Worm (Caenorhabditis elegans): ENCODE results near the gene F11E6.10.

Gene F11E6.10

DNA sequence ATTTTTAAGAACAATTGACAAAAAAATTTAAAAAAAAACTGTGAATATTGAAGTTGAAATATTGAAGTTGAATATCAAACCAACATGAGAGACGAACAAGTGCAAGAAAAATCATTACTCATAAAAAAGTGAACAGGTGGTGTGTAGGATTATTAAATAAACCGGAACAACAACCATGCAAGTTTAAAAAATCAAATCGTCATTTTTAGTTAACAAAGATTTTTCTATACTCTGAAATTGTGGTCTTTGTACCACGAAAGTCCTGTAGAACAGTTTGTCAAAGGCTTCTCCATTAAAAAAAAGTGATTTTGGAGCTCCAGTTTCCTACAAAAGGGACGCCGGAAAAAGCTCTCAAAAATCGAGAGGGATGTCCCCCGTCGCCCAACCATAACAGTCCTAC lies 23.0 kb downstream of the F11E6.10 start, which contains the start of gene C06A12.19:
Gene C06A12.19 (minus strand): TSS at position 101 of the 400 bp plus-strand sequence.
- TF ChIP-seq ama-1 (optimal IDR thresholded peaks at IDR 0.05) = no peak
- no peak for TF ChIP-seq ceh-30 (tag; optimal IDR thresholded peaks at IDR 0.05)
- TF ChIP-seq fkh-6 (tag; optimal IDR thresholded peaks at IDR 0.05) = no peak
- TF ChIP-seq ceh-31 (tag; optimal IDR thresholded peaks at IDR 0.05) = no peak
- no peak for TF ChIP-seq unc-86 (tag; optimal IDR thresholded peaks at IDR 0.05)
- TF ChIP-seq sdc-2 (tag; optimal IDR thresholded peaks at IDR 0.05) = no peak
- no peak for TF ChIP-seq ceh-2 (tag; optimal IDR thresholded peaks at IDR 0.05)

DNA sequence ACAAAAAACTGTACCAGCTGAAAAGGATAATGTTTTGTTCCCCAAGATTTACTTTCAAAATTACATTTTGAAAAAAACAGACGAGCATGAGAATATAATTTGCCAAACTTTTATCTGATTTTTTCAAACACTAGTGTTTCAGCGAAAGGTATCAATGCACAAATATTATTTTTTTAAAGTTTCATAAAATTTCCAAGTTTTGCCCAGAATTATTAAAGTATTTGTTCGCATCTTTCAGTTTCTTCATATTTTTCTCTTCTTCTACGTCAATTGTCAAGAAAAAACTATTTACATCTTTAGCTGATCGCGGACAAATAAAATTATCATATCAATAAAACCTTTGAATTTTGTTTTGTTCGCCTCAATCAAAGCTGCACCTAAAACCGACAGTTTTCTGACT lies 25.9 kb downstream of the F11E6.10 start, which contains the start of gene C06A12.8:
Gene C06A12.8 (plus strand): TSS at position 301 of the 400 bp plus-strand sequence.
- TF ChIP-seq T23F11.4 (GFP tag; optimal IDR thresholded peaks at IDR 0.05) (no peak), pag-3 (tag; optimal IDR thresholded peaks at IDR 0.05; ENCODE audit: borderline replicate concordance) (no peak), lin-11 (tag; optimal IDR thresholded peaks at IDR 0.05) (no peak), eyg-1 (tag; optimal IDR thresholded peaks at IDR 0.05) (no peak), rnt-1 (tag; optimal IDR thresholded peaks at IDR 0.05) (no peak), fax-1 (tag; optimal IDR thresholded peaks at IDR 0.05) (no peak), ama-1 (optimal IDR thresholded peaks at IDR 0.05) (no peak), elt-4 (tag; optimal IDR thresholded peaks at IDR 0.05) (no peak), ceh-30 (tag; optimal IDR thresholded peaks at IDR 0.05) (no peak)

- no peak for TF ChIP-seq madf-2 (tag; optimal IDR thresholded peaks at IDR 0.05)
- no peak for TF ChIP-seq ceh-14 (tag; optimal IDR thresholded peaks at IDR 0.05)
- no peak for TF ChIP-seq hlh-30 (tag; optimal IDR thresholded peaks at IDR 0.05; ENCODE audit: insufficient read depth)
- no peak for TF ChIP-seq unc-55 (GFP tag; optimal IDR thresholded peaks at IDR 0.05)
- TF ChIP-seq ceh-34 (tag; optimal IDR thresholded peaks at IDR 0.05) = no peak
- TF ChIP-seq mec-3 (tag; optimal IDR thresholded peaks at IDR 0.05; ENCODE audit: borderline replicate concordance) = no peak
- TF ChIP-seq fkh-6 (tag; optimal IDR thresholded peaks at IDR 0.05) = no peak
- TF ChIP-seq nhr-232 (tag; optimal IDR thresholded peaks at IDR 0.05) = no peak
- no peak for TF ChIP-seq ahr-1 (tag; optimal IDR thresholded peaks at IDR 0.05)
- no peak for TF ChIP-seq ztf-16 (tag; optimal IDR thresholded peaks at IDR 0.05)
- TF ChIP-seq ceh-18 (tag; optimal IDR thresholded peaks at IDR 0.05) = no peak
- TF ChIP-seq K09A11.1 (tag; optimal IDR thresholded peaks at IDR 0.05; ENCODE audit: insufficient read depth) = no peak
Measured at ce11 chrIV:17436552-17436951, 26.4 kb downstream of the F11E6.10 start, which contains the start of gene gcy-27. TSS of gene gcy-27 (minus strand) at chrIV:17436652.

DNA sequence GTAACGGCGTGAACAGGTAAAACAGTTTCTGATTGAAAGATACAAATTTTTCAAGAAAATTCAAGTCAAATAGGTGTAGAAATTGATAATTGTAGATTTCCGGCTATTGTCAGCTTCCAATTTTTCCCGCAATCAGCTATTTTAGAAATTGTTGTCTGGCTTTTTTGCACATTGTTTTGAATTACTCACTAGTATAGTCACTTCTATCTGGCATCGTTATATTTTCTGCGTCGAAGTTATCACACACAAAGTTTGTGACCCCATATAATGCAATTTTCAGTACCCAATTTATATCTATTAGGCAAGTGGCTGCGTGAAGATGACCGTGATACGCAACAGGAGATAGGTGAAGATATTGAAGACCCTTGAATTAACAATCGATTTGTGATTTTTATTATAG lies 27.7 kb downstream of the F11E6.10 start:
- no peak for TF ChIP-seq K02D7.2 (tag; optimal IDR thresholded peaks at IDR 0.05)
- no peak for TF ChIP-seq nhr-11 (tag; optimal IDR thresholded peaks at IDR 0.05)
- no peak for TF ChIP-seq ceh-6 (GFP tag; optimal IDR thresholded peaks at IDR 0.05)
- TF ChIP-seq eyg-1 (tag; optimal IDR thresholded peaks at IDR 0.05) = no peak
- no peak for TF ChIP-seq hlh-30 (tag; optimal IDR thresholded peaks at IDR 0.05; ENCODE audit: insufficient read depth)
- no peak for TF ChIP-seq C08G9.2 (tag; optimal IDR thresholded peaks at IDR 0.05)
- TF ChIP-seq pag-3 (tag; optimal IDR thresholded peaks at IDR 0.05; ENCODE audit: borderline replicate concordance) = no peak
- no peak for TF ChIP-seq ets-4 (tag; optimal IDR thresholded peaks at IDR 0.05)
- TF ChIP-seq ztf-16 (tag; optimal IDR thresholded peaks at IDR 0.05) = no peak
- TF ChIP-seq pha-2 (tag; optimal IDR thresholded peaks at IDR 0.05) = no peak
- no peak for TF ChIP-seq dve-1 (tag; optimal IDR thresholded peaks at IDR 0.05)
- no peak for TF ChIP-seq sox-4 (tag; optimal IDR thresholded peaks at IDR 0.05)
- TF ChIP-seq pqm-1 (tag; optimal IDR thresholded peaks at IDR 0.05) = no peak
- TF ChIP-seq dmd-4 (tag; optimal IDR thresholded peaks at IDR 0.05; ENCODE audit: borderline replicate concordance) = no peak
- no peak for TF ChIP-seq nfya-1 (tag; optimal IDR thresholded peaks at IDR 0.05)
- TF ChIP-seq hlh-13 (GFP tag; optimal IDR thresholded peaks at IDR 0.05) = no peak

Data from whole organism, late embryonic.